Fruit fly (Drosophila melanogaster) ovary, adult (tissue): ENCODE data around the gene Tbc1d15-17.
A peak's percentile ranks its signal among the peaks of the same experiment; 100 is the strongest.

Source experiments
- CG17801 ChIP-seq: fragments of 200-800 bp; optimal IDR thresholded peaks from 2 replicates; lab custom pipeline; 2019; ENCODE audit warnings: missing biosample characterization, mild to moderate bottlenecking, missing genetic modification characterization, moderate library complexity; ENCODE audit not compliant: partially characterized antibody

Gene Tbc1d15-17

DNA sequence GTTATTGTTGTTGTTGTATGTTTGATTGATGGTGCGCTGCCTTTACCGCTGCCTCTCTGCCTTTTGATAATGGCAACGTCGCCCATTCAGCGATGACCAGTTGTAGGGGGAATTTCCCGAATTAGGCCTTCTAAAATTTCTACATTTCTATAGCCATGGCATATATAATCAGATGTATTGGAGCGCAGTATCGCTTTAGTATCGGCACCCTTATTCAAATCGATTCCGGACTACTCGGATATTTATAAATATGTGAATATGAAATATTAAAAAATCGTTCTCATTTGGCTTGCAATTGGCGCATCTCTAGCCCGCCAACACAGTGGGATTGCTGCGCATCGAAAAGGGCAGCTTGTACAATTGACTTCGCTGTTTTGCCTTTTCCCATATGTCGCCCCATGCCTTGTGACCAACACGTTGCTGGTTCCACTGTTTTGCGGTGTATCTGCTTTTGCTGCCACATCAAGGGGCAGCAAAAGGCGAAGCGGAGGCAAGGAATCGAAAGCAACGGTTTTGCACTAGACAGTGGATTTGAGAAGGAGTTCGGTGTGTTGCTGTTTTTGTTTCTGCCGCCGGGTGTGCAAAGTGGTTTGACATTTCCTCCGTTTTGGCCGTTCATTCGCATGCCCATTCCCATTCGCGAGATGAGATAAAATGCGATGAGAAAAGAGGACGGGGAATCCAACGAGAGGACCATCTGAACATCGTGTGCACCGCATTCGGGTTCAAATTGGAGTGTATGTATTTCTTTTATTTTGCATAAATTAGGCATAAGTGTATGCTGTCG is 17.8 kb downstream of the Tbc1d15-17 start:
- no peak for TF ChIP-seq CG17801 (GFP tag; lab: Kevin White, UChicago)

DNA sequence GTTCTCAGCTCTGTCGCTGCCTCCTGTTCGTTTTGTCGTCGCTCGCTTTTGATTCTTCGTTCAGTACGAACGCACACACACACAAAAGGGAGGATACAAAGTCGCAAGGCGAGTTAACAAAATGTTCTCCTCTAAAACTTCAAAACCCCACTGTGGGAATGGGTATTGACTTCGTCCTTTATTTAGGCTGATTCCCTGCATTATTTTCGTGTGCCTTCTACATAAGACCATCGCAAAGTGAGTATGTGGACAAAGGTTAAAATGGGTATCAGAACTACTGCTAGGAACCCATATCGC is 18.4 kb downstream of the Tbc1d15-17 start:
- TF ChIP-seq CG17801 (GFP tag; lab: Kevin White, UChicago) = no peak

DNA sequence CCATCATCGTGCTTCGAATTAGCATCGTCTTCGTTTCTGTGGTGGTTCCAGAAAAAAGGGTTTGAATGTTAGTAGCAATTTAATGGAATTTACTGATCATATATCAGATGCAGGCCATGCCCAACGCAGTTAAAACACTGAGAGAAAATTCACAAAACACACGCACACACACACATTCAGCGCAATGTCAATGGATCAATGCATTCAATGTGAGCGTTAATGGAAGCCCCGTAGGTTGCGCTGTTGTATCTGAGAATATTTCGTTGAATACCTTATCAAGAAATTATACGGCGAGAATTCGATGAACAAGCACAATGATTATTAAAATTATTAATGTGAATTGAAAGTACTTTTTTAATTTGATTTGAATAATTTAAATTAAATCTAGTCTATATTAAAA is 21.3 kb downstream of the Tbc1d15-17 start:
- TF ChIP-seq CG17801 (GFP tag; lab: Kevin White, UChicago) = no peak

DNA sequence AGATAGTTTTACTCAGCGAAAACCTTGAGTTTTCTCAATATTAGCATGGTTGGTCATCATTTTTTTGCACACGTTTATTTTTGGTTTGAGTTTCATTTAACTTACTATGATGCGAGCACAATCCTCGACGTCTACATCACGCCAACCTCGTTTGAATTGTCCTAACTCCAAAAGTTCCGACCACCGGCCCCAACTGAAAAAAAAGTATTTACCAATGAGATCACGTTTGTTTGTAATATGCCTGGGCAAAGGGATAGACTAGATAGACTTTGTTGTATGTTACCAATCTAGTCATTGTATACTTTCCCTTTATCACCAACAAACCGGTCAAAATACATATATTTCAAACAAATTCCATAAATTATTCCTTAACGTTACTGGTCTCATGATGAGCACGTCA is 25.2 kb downstream of the Tbc1d15-17 start, which contains the start of gene CG13693:
Gene CG13693 (plus strand): TSS at position 301 of the 400 bp plus-strand sequence.
- TF ChIP-seq CG17801 (GFP tag; lab: Kevin White, UChicago) = no peak

DNA sequence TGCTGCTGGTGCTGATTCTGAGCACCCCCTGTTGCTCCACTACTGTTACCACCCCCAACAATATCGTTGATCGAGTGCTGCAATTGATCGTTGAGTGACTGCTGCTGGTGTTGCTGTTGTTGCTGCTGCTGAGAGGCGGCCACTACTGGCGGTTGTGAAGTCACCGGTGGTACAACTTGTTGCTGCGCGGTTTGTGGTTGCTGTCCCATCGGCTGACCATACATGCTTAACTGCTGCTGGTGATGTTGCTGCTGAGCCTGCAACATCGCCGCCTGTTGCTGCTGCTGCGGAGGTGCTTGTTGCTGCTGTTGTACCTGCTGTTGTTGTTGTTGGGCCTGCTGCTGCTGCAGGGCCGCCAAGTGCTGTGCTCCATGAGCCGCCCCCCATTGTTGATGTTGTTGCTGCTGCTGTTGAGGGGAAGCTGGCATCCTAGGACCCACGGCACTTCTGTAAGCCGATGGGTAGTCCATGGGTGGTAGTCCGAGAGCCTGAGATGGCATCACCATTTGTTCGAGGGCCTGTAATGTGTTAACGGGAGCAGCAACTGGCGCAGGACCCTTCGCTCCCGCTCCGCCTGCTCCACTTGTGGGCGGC is 33.3 kb downstream of the Tbc1d15-17 start:
- no peak for TF ChIP-seq CG17801 (GFP tag; lab: Kevin White, UChicago)

DNA sequence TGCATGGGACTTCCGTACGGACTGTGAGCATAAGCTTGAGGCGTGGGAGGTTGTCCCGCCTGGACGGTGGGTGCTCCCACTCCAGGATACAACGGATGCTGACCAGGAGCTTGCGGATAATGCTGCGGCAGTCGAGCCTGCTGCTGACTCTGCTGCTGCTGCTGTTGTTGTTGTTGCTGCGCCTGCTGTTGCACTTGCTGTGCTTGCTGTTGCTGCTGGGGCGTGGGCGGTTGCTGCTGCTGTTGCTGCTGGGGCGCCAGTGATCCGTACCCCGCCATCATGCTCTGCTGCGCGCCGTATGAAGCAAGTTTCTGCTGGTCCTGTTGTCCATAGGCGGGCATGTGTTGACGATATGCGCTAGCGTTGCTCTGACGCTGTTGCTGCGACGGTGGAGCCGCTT is 34.4 kb downstream of the Tbc1d15-17 start:
- no peak for TF ChIP-seq CG17801 (GFP tag; lab: Kevin White, UChicago)

DNA sequence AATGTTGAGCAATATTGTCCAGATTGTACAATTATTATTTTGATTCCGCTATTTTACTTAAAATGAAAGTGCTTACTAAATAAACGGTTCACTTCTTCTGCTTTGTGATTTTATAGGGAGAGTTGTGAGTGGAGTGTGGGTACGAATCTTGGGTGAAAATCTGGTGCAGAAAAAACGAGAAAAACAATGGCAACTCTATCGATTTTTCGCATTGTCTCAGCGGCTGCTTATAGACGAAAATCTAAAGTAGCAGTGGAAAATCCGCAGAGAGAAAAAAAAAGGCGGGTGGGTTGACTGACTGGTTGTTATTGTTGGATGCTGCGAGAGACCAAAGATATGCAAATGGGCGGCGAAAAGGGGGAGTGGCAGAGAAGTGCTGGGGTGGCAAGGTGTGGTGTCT is 36.1 kb downstream of the Tbc1d15-17 start:
- no peak for TF ChIP-seq CG17801 (GFP tag; lab: Kevin White, UChicago)

DNA sequence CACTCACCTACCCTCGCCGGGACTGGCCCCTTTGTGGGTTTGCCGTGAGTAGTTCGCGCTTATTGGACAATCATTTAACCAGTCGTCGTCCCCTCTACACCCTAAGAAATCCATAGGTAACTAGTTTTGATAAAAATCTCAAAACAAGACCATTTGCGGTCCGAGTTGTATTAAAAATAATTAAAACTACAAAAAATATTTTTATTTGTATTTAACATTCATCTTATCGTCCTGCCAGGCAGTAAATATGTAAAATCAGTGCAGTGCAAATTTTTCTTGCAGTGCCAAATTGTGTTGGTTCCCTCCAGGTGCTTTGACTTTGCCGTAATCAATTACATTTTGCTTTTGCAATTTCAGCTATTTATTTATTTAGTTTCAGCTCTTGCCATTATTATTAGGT is 36.8 kb downstream of the Tbc1d15-17 start:
- no peak for TF ChIP-seq CG17801 (GFP tag; lab: Kevin White, UChicago)

DNA sequence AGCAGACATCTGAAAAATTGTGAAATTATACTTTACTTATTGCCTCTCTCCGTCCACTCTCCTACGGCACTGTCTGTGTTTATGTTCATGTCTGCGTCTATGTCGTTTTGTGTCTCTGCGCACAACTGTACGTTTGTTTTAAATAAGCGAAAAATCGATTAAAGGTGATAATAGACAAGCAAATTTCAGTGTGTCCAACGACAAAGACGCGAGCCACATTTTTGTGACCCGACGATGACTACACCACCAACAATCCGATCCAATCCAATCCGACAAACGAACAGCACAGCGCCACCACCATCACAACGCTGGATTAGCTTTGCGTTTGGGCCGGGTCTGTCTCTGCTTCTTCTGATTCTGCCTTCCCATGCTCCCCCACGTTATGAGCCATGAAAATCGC is 37.6 kb downstream of the Tbc1d15-17 start:
- TF ChIP-seq CG17801 (GFP tag; lab: Kevin White, UChicago) = no peak

DNA sequence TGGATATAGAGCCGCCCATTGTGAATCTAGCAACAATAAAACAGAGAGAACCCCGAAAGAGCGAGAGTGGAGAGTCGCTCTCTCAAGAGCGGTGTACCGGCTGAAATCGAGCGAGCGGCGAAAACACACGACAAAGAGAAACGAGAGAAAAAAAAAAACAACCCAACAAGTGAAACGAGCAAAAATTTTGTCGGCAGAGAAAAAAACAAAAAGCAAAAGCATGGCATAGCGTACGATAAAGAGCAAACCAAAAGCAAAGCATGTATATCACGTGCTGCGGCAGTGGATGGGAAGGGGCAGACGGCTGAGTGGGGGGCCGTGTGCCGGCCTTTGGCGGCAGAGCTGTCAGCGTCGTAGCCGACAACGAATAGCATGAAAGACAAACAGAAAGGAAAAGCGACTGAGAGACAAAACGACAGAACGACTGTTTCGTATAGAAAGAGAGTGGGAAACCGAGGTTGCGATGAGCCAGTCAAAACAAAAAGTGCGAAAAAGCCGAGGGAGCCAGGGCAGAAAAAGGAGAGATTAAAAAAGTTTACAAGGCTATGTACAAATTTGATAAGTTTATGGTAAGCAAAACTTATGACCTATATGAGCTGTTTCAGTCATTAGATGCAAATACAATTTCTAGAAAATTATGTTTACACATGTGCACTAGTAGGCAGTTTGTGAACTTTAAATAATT is 39.8 kb downstream of the Tbc1d15-17 start:
- peak; percentile 79 for TF ChIP-seq CG17801 (GFP tag; lab: Kevin White, UChicago)

DNA sequence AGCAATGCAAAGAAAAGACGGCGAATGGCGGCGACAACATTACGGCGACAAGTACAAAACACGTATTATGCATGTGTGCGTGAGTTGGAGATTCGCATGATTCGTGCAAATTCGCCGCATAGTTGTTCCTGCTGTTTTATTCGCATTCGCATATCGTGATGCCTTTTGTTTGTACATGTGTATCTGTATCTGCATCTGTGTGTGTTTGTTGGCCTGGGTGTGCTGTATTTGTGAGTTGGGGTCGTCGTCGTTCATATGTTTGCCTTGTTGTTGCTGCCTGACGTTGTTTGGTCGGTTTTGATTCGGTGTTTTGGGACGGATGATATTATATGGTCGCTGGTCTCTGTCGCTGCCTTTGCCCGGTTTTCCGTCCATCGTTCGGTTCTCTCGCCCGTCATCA is 40.5 kb downstream of the Tbc1d15-17 start:
- no peak for TF ChIP-seq CG17801 (GFP tag; lab: Kevin White, UChicago)

DNA sequence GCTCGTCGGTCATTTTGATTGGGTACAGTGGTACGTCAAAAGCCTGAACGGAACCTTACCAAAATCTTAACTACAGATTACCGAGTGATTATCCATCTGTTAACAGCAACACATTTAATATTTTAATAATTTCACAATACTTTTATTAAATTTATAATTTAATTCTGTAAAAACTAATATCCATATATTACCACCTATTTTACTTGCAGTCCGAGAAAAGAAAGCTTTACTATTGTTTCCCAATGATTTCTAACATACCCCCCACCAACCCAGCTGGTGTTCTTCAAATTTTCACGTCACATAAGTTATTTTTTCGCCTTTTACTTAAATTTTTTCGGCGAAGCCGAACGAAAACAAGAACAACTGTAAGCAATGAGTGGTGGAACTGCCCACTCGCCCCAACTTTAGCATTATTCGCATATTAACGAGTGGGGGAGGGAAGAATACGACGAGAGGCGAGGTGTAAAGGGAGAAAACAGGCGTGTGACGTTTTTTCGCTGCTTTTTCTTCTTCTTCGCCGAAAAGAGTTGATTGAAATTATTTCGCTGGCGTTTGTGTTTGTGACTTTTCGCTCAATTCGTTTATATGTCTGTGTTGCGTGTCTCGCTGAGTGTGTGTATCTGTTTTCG is 41.0 kb downstream of the Tbc1d15-17 start:
- TF ChIP-seq CG17801 (GFP tag; lab: Kevin White, UChicago) = no peak

DNA sequence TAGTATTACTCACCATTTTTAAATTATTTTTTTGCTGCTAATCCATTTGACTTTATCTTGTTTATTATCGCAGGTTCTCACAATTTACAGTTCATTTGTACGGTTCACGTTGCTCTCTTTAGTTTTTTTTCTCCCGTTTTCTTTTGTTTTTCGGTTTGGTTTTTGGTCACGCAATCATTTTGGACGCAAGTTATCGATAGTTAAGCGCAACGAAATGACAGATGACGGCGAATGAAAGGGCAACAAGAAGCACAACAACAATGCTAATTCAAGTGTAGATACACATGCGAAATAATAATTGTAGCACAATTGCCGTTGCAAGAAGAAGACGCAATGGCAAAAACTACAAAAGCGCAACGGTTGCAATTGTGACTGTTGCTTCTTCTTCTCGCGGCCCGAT is 41.6 kb downstream of the Tbc1d15-17 start:
- TF ChIP-seq CG17801 (GFP tag; lab: Kevin White, UChicago) = no peak

DNA sequence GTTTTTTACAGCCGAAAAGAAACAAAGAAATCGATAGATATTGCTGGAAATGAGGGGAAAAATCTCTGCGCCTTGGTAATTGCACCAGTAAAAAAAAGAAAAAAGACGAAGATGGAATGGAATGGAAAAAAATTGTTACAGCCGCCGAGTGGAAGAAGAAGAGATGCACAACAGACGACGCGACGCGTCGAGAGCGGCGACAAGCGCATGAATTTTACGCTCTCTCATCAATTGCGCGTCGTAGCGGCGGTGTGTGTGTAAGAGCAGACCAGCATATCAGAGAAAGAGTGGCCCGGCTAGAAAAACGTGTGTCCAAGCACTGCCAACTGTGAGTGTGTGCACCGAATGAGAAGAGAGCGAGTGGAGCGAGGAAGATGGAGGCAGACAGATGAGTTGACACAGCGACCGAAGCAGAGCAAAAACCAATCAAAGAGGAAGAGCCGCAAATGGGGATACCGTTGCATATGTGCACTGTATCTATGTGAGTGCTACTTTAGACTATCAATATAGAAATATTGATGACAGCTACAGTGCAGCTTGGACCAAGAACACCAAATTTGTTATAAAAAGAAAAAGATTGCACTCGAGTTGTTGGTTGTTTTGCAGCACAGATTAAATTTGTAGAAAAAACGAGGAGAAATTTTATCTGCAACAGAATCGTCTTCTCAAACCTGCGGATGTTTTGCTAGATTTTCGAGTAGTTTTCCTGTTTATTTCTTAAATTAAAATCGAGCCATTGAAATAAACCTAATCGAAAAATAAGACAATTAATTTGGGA is 42.3 kb downstream of the Tbc1d15-17 start:
- TF ChIP-seq CG17801 (GFP tag; lab: Kevin White, UChicago) = no peak
